Fruit fly (Drosophila melanogaster): ENCODE measurements around the gene Ilp2.
"Not testable (repeated sequence)": the region's sequence is repeated elsewhere in the genome, so short reads cannot be mapped to it uniquely, and the experiment has no call there.

Ilp2 gene

DNA sequence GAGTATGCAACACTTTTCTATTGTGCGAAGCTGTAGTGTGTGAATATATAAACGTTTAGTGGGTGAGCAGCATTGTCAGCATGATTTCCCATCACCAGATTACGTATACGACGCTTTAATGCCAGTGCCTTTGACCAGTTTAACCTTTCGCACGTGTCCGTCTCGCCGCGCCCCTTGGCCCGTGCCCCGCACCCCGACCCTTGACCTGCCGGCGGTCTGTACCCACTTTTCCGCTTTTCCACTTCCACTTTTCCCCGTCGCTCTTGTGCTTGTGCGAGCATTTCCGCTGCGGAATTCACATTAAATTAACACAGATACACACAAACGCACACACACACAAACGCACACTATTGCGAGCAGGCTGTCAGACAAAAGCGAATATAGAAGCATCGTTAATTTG is 23.8 kb upstream of the Ilp2 start:
- no peak for TF ChIP-seq svp (GFP tag)
- TF ChIP-seq dsx (GFP tag; optimal IDR thresholded peaks at IDR 0.05; ENCODE audit: poor library complexity, severe bottlenecking), result no peak
- no peak for TF ChIP-seq vri (GFP tag; optimal IDR thresholded peaks at IDR 0.05)
- TF ChIP-seq Sox102F (GFP tag; optimal IDR thresholded peaks at IDR 0.05), result no peak
- TF ChIP-seq Smox (GFP tag; optimal IDR thresholded peaks at IDR 0.05), result no peak
- no peak for TF ChIP-seq dac (GFP tag; optimal IDR thresholded peaks at IDR 0.05)
- no peak for TF ChIP-seq fd85E (GFP tag; optimal IDR thresholded peaks at IDR 0.05)
- TF ChIP-seq Eip78C (GFP tag), result no peak
- TF ChIP-seq CG11294 (GFP tag; IDR thresholded peaks at IDR 0.05), result no peak
- TF ChIP-seq Eip75B (GFP tag; optimal IDR thresholded peaks at IDR 0.05), result no peak
- TF ChIP-seq CG7368 (GFP tag; optimal IDR thresholded peaks at IDR 0.05), result no peak
- TF ChIP-seq Sox14 (GFP tag; optimal IDR thresholded peaks at IDR 0.05), result no peak
- TF ChIP-seq acj6 (GFP tag; optimal IDR thresholded peaks at IDR 0.05), result no peak

DNA sequence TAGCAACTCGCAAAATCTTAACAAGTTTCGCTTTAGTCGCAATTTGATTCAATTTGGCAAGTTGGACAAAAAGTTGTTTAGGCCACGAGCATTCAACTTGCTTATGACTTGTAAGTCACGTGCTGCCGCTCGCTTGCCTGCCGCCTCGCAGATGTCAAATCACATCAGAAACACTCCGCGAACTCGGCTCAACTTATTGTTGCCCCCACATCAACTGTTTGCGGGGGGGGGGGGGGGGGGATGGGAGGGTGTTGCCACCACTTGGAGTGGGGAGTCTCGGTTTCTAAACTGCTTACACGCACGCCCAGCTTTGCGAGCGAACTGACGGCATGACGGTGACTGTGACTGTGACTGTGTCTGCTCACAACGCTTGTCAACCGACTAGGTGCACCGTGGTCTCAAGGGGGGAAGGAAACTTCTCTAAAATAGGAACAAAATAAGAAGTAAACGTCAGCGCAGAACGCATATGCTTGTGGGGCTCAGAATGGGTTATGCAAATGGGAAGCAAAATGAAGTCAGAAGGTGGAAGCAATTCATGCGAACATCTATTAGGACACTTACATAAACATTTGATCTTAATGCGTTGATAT is 22.6 kb upstream of the Ilp2 start:
- peak; percentile 23 for TF ChIP-seq CG32006 (GFP tag; optimal IDR thresholded peaks at IDR 0.05)
- peak; percentile 42; the same call in 1 of the 3 replicates for TF ChIP-seq eg (GFP tag; IDR thresholded peaks at IDR 0.05)
- no peak for TF ChIP-seq dsx (GFP tag; optimal IDR thresholded peaks at IDR 0.05; ENCODE audit: poor library complexity, severe bottlenecking)

dm6 chr3L:9786746-9787145 is 12.8 kb upstream of the Ilp2 start, which contains the start of gene CG32052:
TSS of gene CG32052 (plus strand) at chr3L:9787046.
- TF ChIP-seq Sox14 (GFP tag; optimal IDR thresholded peaks at IDR 0.05) (no peak), fd85E (GFP tag; optimal IDR thresholded peaks at IDR 0.05) (no peak), Sox102F (GFP tag; optimal IDR thresholded peaks at IDR 0.05) (no peak), CG1621 (tag; optimal IDR thresholded peaks at IDR 0.05) (no peak), CG9139 (GFP tag; optimal IDR thresholded peaks at IDR 0.05) (no peak), CG16779 (tag; optimal IDR thresholded peaks at IDR 0.05) (no peak), fd59A (GFP tag; optimal IDR thresholded peaks at IDR 0.05) (no peak), vri (GFP tag; optimal IDR thresholded peaks at IDR 0.05) (no peak), Eip78C (GFP tag) (no peak), Lpt (GFP tag; optimal IDR thresholded peaks at IDR 0.05) (no peak), net (GFP tag; optimal IDR thresholded peaks at IDR 0.05) (no peak), esn (GFP tag; optimal IDR thresholded peaks at IDR 0.05) (no peak), CG11294 (GFP tag; IDR thresholded peaks at IDR 0.05) (no peak)

DNA sequence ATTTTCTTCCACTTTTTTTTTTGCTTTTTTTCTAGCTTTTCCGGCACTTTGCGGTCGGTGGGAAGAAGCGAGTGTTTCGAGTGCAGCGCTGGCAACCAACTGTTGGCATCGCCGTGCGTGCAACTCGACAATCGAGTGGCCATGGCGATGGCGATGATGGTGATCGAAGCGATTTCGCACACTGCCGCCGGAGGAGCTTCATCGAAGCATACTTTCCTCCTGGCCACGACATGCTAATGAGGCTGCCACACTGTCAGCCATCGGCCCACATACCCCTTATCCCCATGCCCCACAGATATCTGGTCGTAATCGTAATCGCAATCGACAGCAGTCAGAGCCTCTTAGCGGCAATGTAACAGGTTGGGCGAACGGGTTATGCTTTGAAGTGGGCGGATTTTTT is 1.9 kb upstream of the Ilp2 start, which contains the start of gene Zasp67:
Gene Zasp67 (minus strand): TSS at position 101 of the 400 bp plus-strand sequence.
- no peak for TF ChIP-seq CG1621 (tag; optimal IDR thresholded peaks at IDR 0.05)
- no peak for TF ChIP-seq Hr38 (GFP tag; optimal IDR thresholded peaks at IDR 0.05)
- no peak for TF ChIP-seq svp (GFP tag)
- TF ChIP-seq CG6163 (GFP tag; IDR thresholded peaks at IDR 0.05), result no peak
- TF ChIP-seq fd59A (GFP tag; optimal IDR thresholded peaks at IDR 0.05), result no peak

dm6 chr3L:9798120-9798519 is 1.4 kb upstream of the Ilp2 start, which contains the start of gene Ilp1:
TSS of gene Ilp1 (plus strand) at chr3L:9798420.
- not testable (repeated sequence) for TF ChIP-seq CG15336 (GFP tag; IDR thresholded peaks at IDR 0.05); CG6276 (GFP tag; optimal IDR thresholded peaks at IDR 0.05); Hr39 (GFP tag; optimal IDR thresholded peaks at IDR 0.05)

- no peak for TF ChIP-seq topi (GFP tag; optimal IDR thresholded peaks at IDR 0.05)
- no peak for TF ChIP-seq CG6808 (GFP tag; optimal IDR thresholded peaks at IDR 0.05)
- no peak for TF ChIP-seq CG16779 (tag; optimal IDR thresholded peaks at IDR 0.05)
- no peak for TF ChIP-seq eg (GFP tag; IDR thresholded peaks at IDR 0.05)
- TF ChIP-seq CG10631 (GFP tag; optimal IDR thresholded peaks at IDR 0.05), result no peak
- TF ChIP-seq ss (GFP tag; optimal IDR thresholded peaks at IDR 0.05), result no peak
These were observed 2.5 kb downstream of the Ilp2 start, which contains the start of gene Ilp3 for dm6 chr3L:9802020-9802419. TSS of gene Ilp3 (minus strand) at chr3L:9802120.
